Worm (Caenorhabditis elegans) whole organism, young adult: ENCODE measurements around the gene F11D11.4.

ENCODE experiments used
- F22D6.2 ChIP-seq: sonication (generic microtip); optimal IDR thresholded peaks from 2 replicates; lab custom pipeline; 2016; ENCODE audit warnings: mild to moderate bottlenecking, missing genetic modification characterization, missing compliant biosample characterization
- F57A8.1 ChIP-seq: fragments of 200-800 bp; sonication (Bioruptor generic); optimal IDR thresholded peaks from 2 replicates; lab custom pipeline; 2018; ENCODE audit warnings: mild to moderate bottlenecking, missing genetic modification characterization, moderate library complexity, missing compliant biosample characterization
- Y79H2A.3 ChIP-seq: fragments of 200-800 bp; sonication (Bioruptor generic); conservative IDR thresholded peaks from 2 replicates; pipeline ENCODE4 v1.3.6; 2022; ENCODE audit warnings: missing genetic modification reagents, missing genetic modification characterization, missing compliant biosample characterization
- atf-7 ChIP-seq: sonication (generic microtip); optimal IDR thresholded peaks from 2 replicates; lab custom pipeline; 2017; ENCODE audit warnings: mild to moderate bottlenecking, missing genetic modification characterization, missing compliant biosample characterization
- ceh-27 ChIP-seq: fragments of 200-800 bp; sonication (Bioruptor generic); optimal IDR thresholded peaks from 2 replicates; lab custom pipeline; 2018; ENCODE audit warnings: mild to moderate bottlenecking, missing genetic modification characterization, moderate library complexity, missing compliant biosample characterization
- chd-7 ChIP-seq: sonication (generic microtip); optimal IDR thresholded peaks from 2 replicates; lab custom pipeline; 2016; ENCODE audit warnings: mild to moderate bottlenecking, missing genetic modification characterization, moderate library complexity, missing compliant biosample characterization
- fkh-3 ChIP-seq: sonication (generic microtip); optimal IDR thresholded peaks from 2 replicates; lab custom pipeline; 2016; ENCODE audit warnings: mild to moderate bottlenecking, missing genetic modification characterization, missing compliant biosample characterization
- gei-17 ChIP-seq: fragments of 200-800 bp; sonication (Bioruptor generic); optimal IDR thresholded peaks from 2 replicates; lab custom pipeline; 2018; ENCODE audit warnings: mild to moderate bottlenecking, missing genetic modification characterization, missing compliant biosample characterization
- hlh-26 ChIP-seq: fragments of 200-800 bp; sonication (Bioruptor generic); conservative IDR thresholded peaks from 2 replicates; pipeline ENCODE4 v1.3.6; 2022; ENCODE audit warnings: missing genetic modification reagents, missing genetic modification characterization, missing compliant biosample characterization
- madf-10 ChIP-seq: sonication (generic microtip); optimal IDR thresholded peaks from 2 replicates; lab custom pipeline; 2016; ENCODE audit warnings: mild to moderate bottlenecking, missing genetic modification characterization, missing compliant biosample characterization
- nfya-2 ChIP-seq: fragments of 200-800 bp; sonication (Bioruptor generic); IDR thresholded peaks from 2 replicates; pipeline ENCODE4 v1.3.6; 2022; ENCODE audit warnings: missing genetic modification reagents, missing genetic modification characterization, missing compliant biosample characterization
- unc-62 ChIP-seq: fragments of 150-350 bp; optimal IDR thresholded peaks from 2 replicates; lab custom pipeline; 2014; ENCODE audit warnings: missing biosample characterization, missing genetic modification reagents, missing genetic modification characterization

DNA sequence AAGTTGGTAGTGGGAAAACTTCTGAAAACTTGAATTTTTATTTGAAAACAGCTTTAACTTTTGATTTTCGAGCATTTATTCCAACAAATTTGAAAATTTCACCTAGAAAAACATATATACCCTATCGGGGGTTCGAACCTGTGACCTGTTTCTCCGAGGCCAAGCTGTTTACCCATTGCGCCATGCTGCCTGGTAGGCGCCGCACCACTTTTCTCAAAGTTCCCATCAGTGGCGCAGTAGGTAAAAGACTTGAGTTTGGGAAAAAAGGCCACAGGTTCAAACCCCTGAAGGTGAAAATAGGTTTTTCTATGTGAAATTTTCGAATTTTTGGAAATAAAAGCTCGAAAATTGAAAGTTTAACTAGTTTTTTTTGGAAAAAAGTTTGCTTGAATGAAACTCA, 19.4 kb downstream of the F11D11.4 start:
- TF ChIP-seq F57A8.1 (GFP tag; lab: Kevin White, UChicago) (no peak), Y79H2A.3 (GFP tag; lab: Robert Waterston, UW) (no peak), ceh-27 (GFP tag; lab: Kevin White, UChicago) (no peak), fkh-3 (no peak), hlh-26 (no peak), gei-17 (no peak), unc-62 (GFP tag; lab: Kevin White, UChicago) (no peak), F22D6.2 (tag; lab: Kevin White, UChicago) (no peak), madf-10 (no peak), nfya-2 (GFP tag; lab: Robert Waterston, UW) (no peak), chd-7 (tag; lab: Kevin White, UChicago) (no peak), atf-7 (tag; lab: Kevin White, UChicago) (no peak)
